Worm (Caenorhabditis elegans): Measurements from ENCODE around the gene sdz-23.

sdz-23 gene

ce11 chrV:8073162-8073561, 26.2 kb upstream of the sdz-23 start:
- TF ChIP-seq blmp-1 (tag; optimal IDR thresholded peaks at IDR 0.05): no peak
- no peak for TF ChIP-seq pha-4 (tag; optimal IDR thresholded peaks at IDR 0.05)
- no peak for TF ChIP-seq ham-2 (GFP tag; optimal IDR thresholded peaks at IDR 0.05)
- no peak for TF ChIP-seq ceh-43 (GFP tag; optimal IDR thresholded peaks at IDR 0.05)
- TF ChIP-seq ces-1 (GFP tag; optimal IDR thresholded peaks at IDR 0.05): no peak
- peak; percentile 78 for TF ChIP-seq elt-3 (tag; optimal IDR thresholded peaks at IDR 0.05)

- TF ChIP-seq mab-5 (tag; optimal IDR thresholded peaks at IDR 0.05) (no peak), blmp-1 (tag; optimal IDR thresholded peaks at IDR 0.05) (no peak), nhr-28 (tag; optimal IDR thresholded peaks at IDR 0.05) (no peak), flh-1 (GFP tag; optimal IDR thresholded peaks at IDR 0.05) (no peak), unc-62 (GFP tag; optimal IDR thresholded peaks at IDR 0.05) (no peak), ceh-43 (GFP tag; optimal IDR thresholded peaks at IDR 0.05) (no peak), lin-13 (tag; optimal IDR thresholded peaks at IDR 0.05) (no peak), elt-3 (tag; optimal IDR thresholded peaks at IDR 0.05) (no peak), lsy-2 (tag; optimal IDR thresholded peaks at IDR 0.05) (no peak), cnd-1 (tag; optimal IDR thresholded peaks at IDR 0.05) (no peak), nhr-237 (tag; optimal IDR thresholded peaks at IDR 0.05) (no peak), sem-2 (GFP tag; optimal IDR thresholded peaks at IDR 0.05) (no peak), drap-1 (GFP tag; optimal IDR thresholded peaks at IDR 0.05) (no peak), ham-2 (GFP tag; optimal IDR thresholded peaks at IDR 0.05) (no peak), lin-32 (GFP tag; optimal IDR thresholded peaks at IDR 0.05) (no peak), nhr-76 (tag; optimal IDR thresholded peaks at IDR 0.05) (no peak), nhr-2 (tag; optimal IDR thresholded peaks at IDR 0.05) (no peak), hlh-1 (tag; optimal IDR thresholded peaks at IDR 0.05) (no peak), pha-4 (tag; optimal IDR thresholded peaks at IDR 0.05) (no peak), mls-2 (tag; optimal IDR thresholded peaks at IDR 0.05) (no peak)
Measured at ce11 chrV:8075712-8076111, 23.7 kb upstream of the sdz-23 start, which contains the start of gene catp-3. catp-3 (plus strand) TSS chrV:8076012.

ce11 chrV:8079813-8080212, 19.6 kb upstream of the sdz-23 start:
- TF ChIP-seq elt-1 (tag; optimal IDR thresholded peaks at IDR 0.05; ENCODE audit: borderline replicate concordance, insufficient read depth) (no peak), elt-3 (tag; optimal IDR thresholded peaks at IDR 0.05) (no peak), ceh-83 (GFP tag; optimal IDR thresholded peaks at IDR 0.05) (no peak), mls-2 (tag; optimal IDR thresholded peaks at IDR 0.05) (no peak), lin-13 (tag; optimal IDR thresholded peaks at IDR 0.05) (no peak), unc-120 (tag; optimal IDR thresholded peaks at IDR 0.05; ENCODE audit: poor library complexity, severe bottlenecking) (no peak), nhr-2 (tag; optimal IDR thresholded peaks at IDR 0.05) (no peak), blmp-1 (tag; optimal IDR thresholded peaks at IDR 0.05) (no peak), cnd-1 (tag; optimal IDR thresholded peaks at IDR 0.05) (no peak), sem-2 (GFP tag; optimal IDR thresholded peaks at IDR 0.05) (no peak), ham-2 (GFP tag; optimal IDR thresholded peaks at IDR 0.05) (no peak), ztf-11 (tag; optimal IDR thresholded peaks at IDR 0.05) (no peak), snpc-4 (tag; optimal IDR thresholded peaks at IDR 0.05) (no peak), hlh-1 (tag; optimal IDR thresholded peaks at IDR 0.05) (no peak)

ce11 chrV:8081579-8081978, 17.8 kb upstream of the sdz-23 start, which contains the start of gene str-131:
str-131 (minus strand) TSS chrV:8081679.
- TF ChIP-seq unc-62 (GFP tag; optimal IDR thresholded peaks at IDR 0.05): no peak
- TF ChIP-seq hlh-1 (tag; optimal IDR thresholded peaks at IDR 0.05): no peak

- no peak for TF ChIP-seq zip-8 (tag; optimal IDR thresholded peaks at IDR 0.05)
- no peak for TF ChIP-seq ceh-83 (GFP tag; optimal IDR thresholded peaks at IDR 0.05)
- TF ChIP-seq sptf-1 (tag; optimal IDR thresholded peaks at IDR 0.05): no peak
- no peak for TF ChIP-seq hlh-1 (tag; optimal IDR thresholded peaks at IDR 0.05)
- no peak for TF ChIP-seq flh-1 (GFP tag; optimal IDR thresholded peaks at IDR 0.05)
- no peak for TF ChIP-seq ceh-43 (GFP tag; optimal IDR thresholded peaks at IDR 0.05)
- TF ChIP-seq nhr-237 (tag; optimal IDR thresholded peaks at IDR 0.05): no peak
- no peak for TF ChIP-seq ceh-39 (tag; optimal IDR thresholded peaks at IDR 0.05)
- no peak for TF ChIP-seq M03D4.4 (tag; optimal IDR thresholded peaks at IDR 0.05)
- no peak for TF ChIP-seq bed-3 (GFP tag; optimal IDR thresholded peaks at IDR 0.05)
- no peak for TF ChIP-seq lsy-2 (tag; optimal IDR thresholded peaks at IDR 0.05)
- TF ChIP-seq nhr-76 (tag; optimal IDR thresholded peaks at IDR 0.05): no peak
- no peak for TF ChIP-seq tbx-8 (GFP tag; optimal IDR thresholded peaks at IDR 0.05)
- TF ChIP-seq elt-1 (tag; optimal IDR thresholded peaks at IDR 0.05; ENCODE audit: borderline replicate concordance, insufficient read depth): no peak
Measured at ce11 chrV:8085141-8085540, 14.3 kb upstream of the sdz-23 start, which contains the start of gene C09H5.7. C09H5.7 (minus strand) TSS chrV:8085241.

All from whole organism, mixed stage, embryonic.